Fruit fly (Drosophila melanogaster): Measurements from ENCODE around the gene mamo.

- TF ChIP-seq Taf1 (GFP tag; IDR thresholded peaks at IDR 0.05): no peak
- no peak for TF ChIP-seq HHEX (GFP tag; optimal IDR thresholded peaks at IDR 0.05)
- no peak for TF ChIP-seq Mad (GFP tag; optimal IDR thresholded peaks at IDR 0.05)
- no peak for TF ChIP-seq CG4328 (GFP tag; optimal IDR thresholded peaks at IDR 0.05)
- TF ChIP-seq CG10147 (GFP tag; optimal IDR thresholded peaks at IDR 0.05): no peak
- no peak for TF ChIP-seq CG6854 (GFP tag; optimal IDR thresholded peaks at IDR 0.05)
- TF ChIP-seq slou (GFP tag; optimal IDR thresholded peaks at IDR 0.05): no peak
- TF ChIP-seq CG18011 (GFP tag; optimal IDR thresholded peaks at IDR 0.05): no peak
- no peak for TF ChIP-seq Drgx (GFP tag; IDR thresholded peaks at IDR 0.05)
- TF ChIP-seq CG34224 (GFP tag; IDR thresholded peaks at IDR 0.05; ENCODE audit: partially characterized antibody): no peak
Measured at dm6 chrX:14014177-14014576, 23.9 kb upstream of the mamo start.

Data from whole organism, embryonic.